Worm (Caenorhabditis elegans) whole organism, early embryonic: ENCODE results near the gene K09D9.9.

ENCODE experiments used
- B0310.2 ChIP-seq: sonication (generic microtip); optimal IDR thresholded peaks from 2 replicates; lab custom pipeline; 2016; ENCODE audit warnings: mild to moderate bottlenecking, missing genetic modification characterization, missing compliant biosample characterization
- F13C5.2 ChIP-seq: sonication (generic microtip); optimal IDR thresholded peaks from 2 replicates; lab custom pipeline; 2017; ENCODE audit warnings: mild to moderate bottlenecking, missing genetic modification characterization, inconsistent platforms, missing compliant biosample characterization
- aly-1 ChIP-seq: sonication (generic microtip); optimal IDR thresholded peaks from 2 replicates; lab custom pipeline; 2016; ENCODE audit warnings: missing genetic modification characterization, missing compliant biosample characterization
- ama-1 ChIP-seq: fragments of 150-350 bp; optimal IDR thresholded peaks from 2 replicates; lab custom pipeline; 2014
- ceh-13 ChIP-seq: fragments of 200-800 bp; sonication (Bioruptor generic); optimal IDR thresholded peaks from 2 replicates; lab custom pipeline; 2018; ENCODE audit warnings: mild to moderate bottlenecking, missing genetic modification characterization, missing compliant biosample characterization
- ceh-36 ChIP-seq: sonication (generic microtip); optimal IDR thresholded peaks from 2 replicates; lab custom pipeline; 2016; ENCODE audit warnings: missing genetic modification characterization, inconsistent platforms, missing compliant biosample characterization
- ets-7 ChIP-seq: sonication (generic microtip); optimal IDR thresholded peaks from 2 replicates; lab custom pipeline; 2016; ENCODE audit warnings: missing genotype, missing genetic modification characterization, missing compliant biosample characterization
- flt-1 ChIP-seq: fragments of 200-800 bp; sonication (Bioruptor generic); IDR thresholded peaks from 2 replicates; pipeline ENCODE4 v1.3.6; 2022; ENCODE audit warnings: missing genetic modification characterization, missing compliant biosample characterization
- hmbx-1 ChIP-seq: sonication (generic microtip); optimal IDR thresholded peaks from 2 replicates; lab custom pipeline; 2016; ENCODE audit warnings: mild to moderate bottlenecking, missing genetic modification characterization, missing compliant biosample characterization
- hmg-4 ChIP-seq: fragments of 200-800 bp; sonication (Bioruptor generic); optimal IDR thresholded peaks from 2 replicates; lab custom pipeline; 2018; ENCODE audit warnings: mild to moderate bottlenecking, missing genetic modification characterization, missing compliant biosample characterization
- hnd-1 ChIP-seq: sonication (generic microtip); optimal IDR thresholded peaks from 2 replicates; lab custom pipeline; 2016; ENCODE audit warnings: missing genetic modification characterization, missing compliant biosample characterization
- pes-1 ChIP-seq: fragments of 200-800 bp; sonication (Bioruptor generic); IDR thresholded peaks from 2 replicates; pipeline ENCODE4 v1.3.6; 2022; ENCODE audit warnings: missing genetic modification reagents, missing genetic modification characterization, missing compliant biosample characterization
- scrt-1 ChIP-seq: fragments of 200-800 bp; sonication (Bioruptor generic); IDR thresholded peaks from 2 replicates; pipeline ENCODE4 v1.3.6; 2022; ENCODE audit warnings: missing genetic modification characterization, missing compliant biosample characterization
- sea-1 ChIP-seq: fragments of 200-800 bp; sonication (Bioruptor generic); conservative IDR thresholded peaks from 2 replicates; pipeline ENCODE4 v1.3.6; 2022; ENCODE audit warnings: missing genetic modification characterization, missing compliant biosample characterization
- tbx-11 ChIP-seq: fragments of 200-800 bp; sonication (Bioruptor generic); IDR thresholded peaks from 2 replicates; pipeline ENCODE4 v1.3.6; 2022; ENCODE audit warnings: missing genetic modification characterization, missing compliant biosample characterization
- tbx-37 ChIP-seq: fragments of 200-800 bp; sonication (Bioruptor generic); conservative IDR thresholded peaks from 2 replicates; pipeline ENCODE4 v1.3.6; 2022; ENCODE audit warnings: missing genetic modification reagents, missing genetic modification characterization, missing compliant biosample characterization
- tra-4 ChIP-seq: sonication (generic microtip); optimal IDR thresholded peaks from 2 replicates; lab custom pipeline; 2017; ENCODE audit warnings: missing genetic modification characterization, missing compliant biosample characterization

K09D9.9 gene

DNA sequence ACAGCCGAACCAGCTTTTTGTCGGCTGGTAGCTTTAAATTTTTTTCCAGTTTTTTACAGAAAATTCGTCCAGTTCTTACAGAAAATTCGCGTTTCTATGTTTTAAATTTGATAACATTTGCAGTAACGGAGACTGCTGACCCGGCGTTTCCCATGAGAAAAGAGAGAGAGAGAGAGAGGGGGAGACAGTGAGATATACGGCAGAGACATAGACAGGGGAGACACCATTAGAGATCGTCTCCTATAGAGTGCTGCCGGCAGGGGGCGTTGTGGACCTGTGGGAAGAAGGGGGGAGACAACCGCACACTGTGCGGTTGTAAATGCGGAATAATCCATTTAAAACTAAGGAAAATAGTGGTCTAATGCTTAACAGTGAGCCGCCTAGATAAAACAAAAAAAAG is 35.7 kb upstream of the K09D9.9 start:
- TF ChIP-seq ets-7 (tag; lab: Kevin White, UChicago) (no peak), flt-1 (GFP tag; lab: Robert Waterston, UW) (0 out of 2 replicates have a peak, but pooled peaks have one; percentile 23)

DNA sequence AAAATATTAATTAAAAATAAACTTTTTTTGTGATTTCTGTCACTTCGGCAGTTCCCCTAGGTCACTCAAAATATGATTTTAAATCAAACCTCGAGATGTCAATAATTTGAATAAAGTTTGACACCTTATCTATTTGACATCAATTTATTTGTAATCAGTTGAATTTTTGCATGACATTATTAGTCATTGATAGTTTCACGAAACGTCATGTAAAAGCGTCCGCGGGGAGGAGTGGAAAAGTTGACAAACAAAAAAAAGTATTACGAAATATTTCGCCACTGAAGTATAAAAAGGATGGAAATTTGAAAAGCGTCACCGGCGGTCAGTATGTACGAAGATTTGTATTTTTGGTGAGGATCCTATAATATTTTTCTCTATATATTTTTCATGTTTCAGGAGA is 30.8 kb upstream of the K09D9.9 start, which contains the start of gene K09D9.1:
TSS of gene K09D9.1 (plus strand) at position 271 of the 400 bp plus-strand sequence.
- TF ChIP-seq ama-1 (lab: Kevin White, UChicago): no peak
- TF ChIP-seq F13C5.2 (tag; lab: Kevin White, UChicago): no peak
- TF ChIP-seq hmbx-1 (tag; lab: Kevin White, UChicago): no peak
- no peak for TF ChIP-seq ceh-13 (GFP tag; lab: Kevin White, UChicago)
- no peak for TF ChIP-seq flt-1 (GFP tag; lab: Robert Waterston, UW)
- TF ChIP-seq pes-1 (GFP tag; lab: Robert Waterston, UW): no peak

DNA sequence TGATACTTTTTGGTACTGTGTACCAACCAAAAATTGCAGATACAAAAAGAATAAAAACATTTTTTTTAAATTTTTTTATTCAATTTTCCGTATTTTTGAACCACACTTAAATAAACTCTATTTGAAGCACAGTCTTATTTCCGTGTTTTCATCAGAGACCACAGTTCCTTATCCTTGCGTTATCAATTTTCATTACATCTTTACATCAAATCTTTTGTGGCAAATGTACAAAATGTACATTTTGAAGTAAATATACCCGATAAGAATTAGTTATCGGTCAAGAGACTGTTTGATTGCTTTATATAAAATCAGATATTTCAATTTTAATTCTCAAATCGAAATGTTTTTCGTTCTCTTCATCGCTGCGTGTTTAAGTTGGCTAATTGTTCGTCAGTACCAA is 28.4 kb upstream of the K09D9.9 start, which contains the start of gene cyp-35A3:
TSS of gene cyp-35A3 (plus strand) at position 301 of the 400 bp plus-strand sequence.
- TF ChIP-seq B0310.2 (tag; lab: Kevin White, UChicago): no peak
- TF ChIP-seq ets-7 (tag; lab: Kevin White, UChicago): no peak
- no peak for TF ChIP-seq scrt-1 (GFP tag; lab: Robert Waterston, UW)
- no peak for TF ChIP-seq ama-1 (lab: Kevin White, UChicago)
- TF ChIP-seq flt-1 (GFP tag; lab: Robert Waterston, UW): no peak
- no peak for TF ChIP-seq tbx-37
- no peak for TF ChIP-seq tra-4
- TF ChIP-seq sea-1 (GFP tag; lab: Robert Waterston, UW): no peak
- TF ChIP-seq hnd-1 (tag; lab: Kevin White, UChicago): no peak
- no peak for TF ChIP-seq F13C5.2 (tag; lab: Kevin White, UChicago)
- TF ChIP-seq ceh-36 (tag; lab: Kevin White, UChicago): no peak
- no peak for TF ChIP-seq aly-1 (tag; lab: Kevin White, UChicago)
- TF ChIP-seq hmg-4 (GFP tag; lab: Kevin White, UChicago): no peak

DNA sequence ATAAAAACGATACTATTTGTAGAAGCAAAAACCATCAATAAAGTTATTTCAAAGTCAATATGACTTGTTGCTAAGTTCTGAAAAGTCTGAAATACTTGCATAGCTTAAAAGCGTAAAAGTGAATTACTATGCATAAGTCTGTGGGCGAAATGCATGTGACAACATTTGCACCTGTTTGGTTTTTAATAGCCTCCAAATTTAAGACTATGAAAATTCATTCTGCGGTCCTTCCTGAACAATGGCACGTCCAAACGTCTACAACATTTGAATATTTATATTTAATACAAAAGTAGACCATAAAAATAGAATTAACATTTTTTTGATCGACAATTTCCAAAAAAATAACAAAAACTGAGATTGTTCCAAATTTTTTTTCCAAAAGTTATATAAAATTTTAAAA is 27.8 kb upstream of the K09D9.9 start, which contains the start of gene K09D9.14:
TSS of gene K09D9.14 (minus strand) at position 101 of the 400 bp plus-strand sequence.
- TF ChIP-seq ceh-13 (GFP tag; lab: Kevin White, UChicago) (no peak), B0310.2 (tag; lab: Kevin White, UChicago) (no peak), ama-1 (lab: Kevin White, UChicago) (no peak)

DNA sequence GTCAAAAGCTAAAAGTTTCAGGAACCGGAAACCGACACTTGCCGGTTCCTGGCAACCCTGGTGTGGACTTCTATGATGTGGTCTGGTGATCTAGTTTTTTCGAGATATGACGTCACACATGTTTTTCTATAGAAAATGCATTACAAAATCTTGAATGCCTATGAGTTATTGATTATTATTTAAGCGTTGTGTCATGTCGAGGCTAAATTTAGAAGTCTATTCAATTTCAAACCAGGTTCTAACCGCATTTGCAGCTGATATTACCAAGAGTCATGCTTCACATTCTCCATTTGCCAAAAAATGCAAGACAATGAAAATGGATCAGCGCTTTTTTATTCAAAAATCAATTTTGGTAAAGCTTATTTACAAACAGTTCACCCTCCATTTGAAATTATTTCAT is 25.2 kb upstream of the K09D9.9 start, which contains the start of gene K09D9.3:
TSS of gene K09D9.3 (plus strand) at position 301 of the 400 bp plus-strand sequence.
- TF ChIP-seq ets-7 (tag; lab: Kevin White, UChicago) (no peak), tbx-11 (GFP tag; lab: Robert Waterston, UW) (no peak), tra-4 (no peak), hmbx-1 (tag; lab: Kevin White, UChicago) (no peak), hmg-4 (GFP tag; lab: Kevin White, UChicago) (no peak), flt-1 (GFP tag; lab: Robert Waterston, UW) (no peak)

DNA sequence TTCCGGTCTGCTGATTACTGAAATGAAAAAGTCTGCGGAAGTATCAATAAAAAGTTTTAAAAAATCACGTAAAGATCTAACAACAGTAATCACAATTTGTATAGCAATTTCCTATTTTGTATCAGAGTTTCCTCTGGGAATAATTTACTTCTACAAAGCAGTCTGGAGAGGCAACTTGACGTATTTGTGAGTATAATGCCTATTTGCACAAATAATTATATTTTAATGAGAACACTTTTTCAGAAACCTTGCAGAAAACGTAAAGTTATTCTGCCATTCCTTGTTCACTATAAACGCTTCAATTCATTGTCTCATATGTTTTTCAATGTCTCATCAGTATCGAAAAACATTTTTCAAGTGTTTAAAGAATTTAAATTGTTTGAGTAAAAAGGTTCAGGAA is 24.6 kb upstream of the K09D9.9 start:
- TF ChIP-seq ama-1 (lab: Kevin White, UChicago) (no peak), pes-1 (GFP tag; lab: Robert Waterston, UW) (no peak), F13C5.2 (tag; lab: Kevin White, UChicago) (no peak), tbx-37 (no peak), hmg-4 (GFP tag; lab: Kevin White, UChicago) (no peak), ceh-36 (tag; lab: Kevin White, UChicago) (no peak), B0310.2 (tag; lab: Kevin White, UChicago) (no peak), hnd-1 (tag; lab: Kevin White, UChicago) (no peak), tbx-11 (GFP tag; lab: Robert Waterston, UW) (no peak), ets-7 (tag; lab: Kevin White, UChicago) (no peak), flt-1 (GFP tag; lab: Robert Waterston, UW) (no peak), ceh-13 (GFP tag; lab: Kevin White, UChicago) (no peak)

DNA sequence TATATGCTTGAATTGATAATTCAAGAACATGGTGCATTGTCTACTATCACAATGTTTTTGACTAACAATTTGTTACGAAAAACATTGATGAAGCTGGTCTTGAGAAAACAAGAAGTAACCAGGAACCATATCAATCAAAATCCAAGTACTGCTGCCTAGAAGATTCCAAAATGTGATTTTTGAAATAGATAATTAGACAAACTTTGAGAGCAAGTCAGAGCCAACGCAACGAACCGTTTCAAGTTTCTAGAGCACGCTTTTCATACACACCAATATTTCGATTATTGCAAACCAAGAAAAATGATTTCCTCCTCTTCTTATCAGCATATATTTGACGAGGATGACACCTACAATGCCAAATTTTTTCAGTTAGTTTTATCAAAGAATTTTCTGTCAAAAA is 22.8 kb upstream of the K09D9.9 start, which contains the start of gene srw-89:
TSS of gene srw-89 (plus strand) at position 301 of the 400 bp plus-strand sequence.
- no peak for TF ChIP-seq hmg-4 (GFP tag; lab: Kevin White, UChicago)
- no peak for TF ChIP-seq flt-1 (GFP tag; lab: Robert Waterston, UW)
- TF ChIP-seq tbx-11 (GFP tag; lab: Robert Waterston, UW): no peak
- TF ChIP-seq ceh-13 (GFP tag; lab: Kevin White, UChicago): no peak
- TF ChIP-seq ama-1 (lab: Kevin White, UChicago): no peak
- TF ChIP-seq tra-4: no peak
- TF ChIP-seq ceh-36 (tag; lab: Kevin White, UChicago): no peak
- no peak for TF ChIP-seq tbx-37
- TF ChIP-seq hmbx-1 (tag; lab: Kevin White, UChicago): no peak
- TF ChIP-seq ets-7 (tag; lab: Kevin White, UChicago): no peak
- no peak for TF ChIP-seq F13C5.2 (tag; lab: Kevin White, UChicago)
- TF ChIP-seq B0310.2 (tag; lab: Kevin White, UChicago): no peak

DNA sequence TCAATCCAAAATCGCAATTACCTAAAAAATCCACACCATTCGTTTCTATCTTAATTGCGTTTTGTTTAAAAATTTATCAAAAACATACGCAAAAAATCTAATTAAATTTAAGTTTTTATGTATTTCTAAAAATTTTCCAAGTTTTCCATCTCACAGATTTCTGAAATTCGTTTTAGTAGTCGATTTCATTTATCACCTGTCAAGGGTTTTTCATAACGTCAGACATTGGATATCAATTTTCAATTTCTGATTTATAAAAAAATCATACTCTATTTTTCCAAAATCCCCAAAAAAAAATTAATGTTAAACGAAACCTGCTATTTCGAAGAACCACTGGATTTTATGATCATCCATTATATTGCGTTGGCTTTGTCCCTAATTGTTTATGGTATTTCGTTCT is 16.2 kb upstream of the K09D9.9 start, which contains the start of gene srh-4:
TSS of gene srh-4 (plus strand) at position 301 of the 400 bp plus-strand sequence.
- no peak for TF ChIP-seq B0310.2 (tag; lab: Kevin White, UChicago)
- no peak for TF ChIP-seq scrt-1 (GFP tag; lab: Robert Waterston, UW)
- no peak for TF ChIP-seq ceh-13 (GFP tag; lab: Kevin White, UChicago)
- TF ChIP-seq hmg-4 (GFP tag; lab: Kevin White, UChicago): no peak
- no peak for TF ChIP-seq ama-1 (lab: Kevin White, UChicago)
- TF ChIP-seq tbx-11 (GFP tag; lab: Robert Waterston, UW): no peak
- no peak for TF ChIP-seq hmbx-1 (tag; lab: Kevin White, UChicago)
- no peak for TF ChIP-seq ceh-36 (tag; lab: Kevin White, UChicago)
- TF ChIP-seq hnd-1 (tag; lab: Kevin White, UChicago): no peak
- TF ChIP-seq F13C5.2 (tag; lab: Kevin White, UChicago): no peak
